Worm (Caenorhabditis elegans) whole organism, young adult: ENCODE measurements around the gene phf-14.

Experiments
- F22D6.2 ChIP-seq: sonication (generic microtip); optimal IDR thresholded peaks from 2 replicates; lab custom pipeline; 2016; ENCODE audit warnings: mild to moderate bottlenecking, missing genetic modification characterization, missing compliant biosample characterization
- F57A8.1 ChIP-seq: fragments of 200-800 bp; sonication (Bioruptor generic); optimal IDR thresholded peaks from 2 replicates; lab custom pipeline; 2018; ENCODE audit warnings: mild to moderate bottlenecking, missing genetic modification characterization, moderate library complexity, missing compliant biosample characterization
- Y79H2A.3 ChIP-seq: fragments of 200-800 bp; sonication (Bioruptor generic); conservative IDR thresholded peaks from 2 replicates; pipeline ENCODE4 v1.3.6; 2022; ENCODE audit warnings: missing genetic modification reagents, missing genetic modification characterization, missing compliant biosample characterization
- aptf-3 ChIP-seq: fragments of 200-800 bp; sonication (Bioruptor generic); IDR thresholded peaks from 2 replicates; pipeline ENCODE4 v1.3.6; 2022; ENCODE audit warnings: missing genetic modification characterization, missing compliant biosample characterization
- let-607 ChIP-seq, 2 experiments: fragments of 200-800 bp in 1 of 2; sonication (Bioruptor generic) in 1 of 2; sonication (generic microtip) in 1 of 2; optimal IDR thresholded peaks; 2 replicates each; lab custom pipeline; 2016 to 2018; ENCODE audit warnings: mild to moderate bottlenecking in 2 of 2, missing compliant biosample characterization in 2 of 2, missing genetic modification characterization in 2 of 2, moderate library complexity in 2 of 2, missing genotype in 1 of 2
- mel-28 ChIP-seq: sonication (generic microtip); optimal IDR thresholded peaks from 2 replicates; lab custom pipeline; 2016; ENCODE audit warnings: borderline replicate concordance, mild to moderate bottlenecking, missing genetic modification characterization, missing compliant biosample characterization
- nfya-1 ChIP-seq: sonication (generic microtip); optimal IDR thresholded peaks from 2 replicates; lab custom pipeline; 2017; ENCODE audit warnings: antibody characterized with exemption, missing compliant biosample characterization, missing genetic modification characterization, borderline replicate concordance; ENCODE audit not compliant: insufficient read depth
- snpc-3.4 ChIP-seq: sonication (generic microtip); optimal IDR thresholded peaks from 2 replicates; lab custom pipeline; 2017; ENCODE audit warnings: missing genetic modification characterization, mild to moderate bottlenecking, missing compliant biosample characterization, antibody characterized with exemption, moderate library complexity, missing genotype, missing genetic modification reagents
- tbp1 ChIP-seq: fragments of 200-800 bp; sonication (Bioruptor generic); optimal IDR thresholded peaks from 2 replicates; lab custom pipeline; 2018; ENCODE audit warnings: mild to moderate bottlenecking, missing genetic modification characterization, missing compliant biosample characterization
- unc-130 ChIP-seq: sonication (generic microtip); optimal IDR thresholded peaks from 2 replicates; lab custom pipeline; 2016; ENCODE audit warnings: missing genetic modification reagents, missing genetic modification characterization, missing compliant biosample characterization

ce11 chrV:17921423-17921822 is 50.2 kb downstream of the phf-14 start, which contains the start of gene E01B7.2:
- TF ChIP-seq F22D6.2 (tag; lab: Kevin White, UChicago) (no peak), let-607 (tag; optimal IDR thresholded peaks at IDR 0.05; lab: Kevin White, UChicago) (no peak), F57A8.1 (GFP tag; lab: Kevin White, UChicago) (no peak), unc-130 (GFP tag; lab: Kevin White, UChicago) (no peak), nfya-1 (tag; lab: Kevin White, UChicago) (no peak), Y79H2A.3 (no peak), tbp1 (GFP tag; lab: Kevin White, UChicago) (peak; percentile 20), mel-28 (tag; lab: Kevin White, UChicago) (no peak), snpc-3.4 (tag; lab: Kevin White, UChicago) (peak; percentile 40), aptf-3 (GFP tag; lab: Robert Waterston, UW) (no peak)
